Fruit fly (Drosophila melanogaster) whole organism, adult: ENCODE data around the gene CG34174.

Experiments used
- CG5204 ChIP-seq: fragments of 200-800 bp; sonication (Bioruptor generic); optimal IDR thresholded peaks from 2 replicates; lab custom pipeline; 2016; ENCODE audit warnings: missing biosample characterization, missing genetic modification characterization
- CG7101 ChIP-seq: fragments of 200-800 bp; sonication (Bioruptor generic); optimal IDR thresholded peaks from 2 replicates; lab custom pipeline; 2018; ENCODE audit warnings: missing biosample characterization, mild to moderate bottlenecking, missing genetic modification characterization, moderate library complexity
- kay ChIP-seq: fragments of 200-800 bp; sonication (Bioruptor generic); peaks from one replicate; lab custom pipeline; 2016; ENCODE audit warnings: missing biosample characterization, missing genetic modification characterization, borderline replicate concordance

DNA sequence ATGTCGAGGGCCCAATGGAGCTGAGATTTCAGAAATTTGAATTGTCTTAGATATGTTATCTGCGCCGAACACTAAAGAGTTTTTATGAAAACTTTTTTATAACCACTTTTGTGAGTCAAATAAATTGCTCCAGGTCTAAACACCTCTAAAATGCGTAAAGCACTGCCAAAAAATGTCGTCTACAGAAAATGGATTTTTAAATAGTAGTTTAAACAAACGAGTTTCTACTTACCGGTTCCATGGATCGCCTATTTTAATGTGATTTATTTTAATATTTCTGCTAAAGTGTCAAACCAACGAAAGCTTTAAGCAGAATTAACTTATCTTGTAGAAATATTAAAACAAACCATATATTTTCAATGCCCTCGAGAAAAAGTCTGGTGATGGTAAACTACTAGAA lies 8.0 kb upstream of the CG34174 start, which contains the start of gene CG31668:
- TF ChIP-seq CG5204 (GFP tag; lab: Kevin White, UChicago) (no peak), CG7101 (tag; lab: Kevin White, UChicago) (no peak), kay (GFP tag; lab: Kevin White, UChicago) (no peak)
